Fruit fly (Drosophila melanogaster) whole organism, embryonic: ENCODE data around the gene Ctr1A.
A peak's percentile ranks its signal among the peaks of the same experiment; 100 is the strongest.

Source experiments
- Abd-B ChIP-seq: fragments of 200-800 bp; sonication (Bioruptor generic); optimal IDR thresholded peaks from 2 replicates; lab custom pipeline; 2018; ENCODE audit warnings: missing biosample characterization, mild to moderate bottlenecking, missing genetic modification characterization, moderate library complexity
- Awh ChIP-seq: fragments of 200-800 bp; sonication (Bioruptor generic); IDR thresholded peaks from 2 replicates; pipeline ENCODE4, ENCODE4 v1.3.6; 2022; ENCODE audit warnings: missing biosample characterization, missing genetic modification characterization
- Bdp1 ChIP-seq: fragments of 200-800 bp; sonication (Bioruptor generic); optimal IDR thresholded peaks from 3 replicates; lab custom pipeline; 2016; ENCODE audit warnings: missing biosample characterization, missing genetic modification characterization
- CG10209 ChIP-seq: fragments of 200-800 bp; sonication (Bioruptor generic); optimal IDR thresholded peaks from 3 replicates; lab custom pipeline; 2017; ENCODE audit warnings: missing biosample characterization, mild to moderate bottlenecking, missing genetic modification characterization, missing genetic modification reagents
- CG11723 ChIP-seq: fragments of 200-800 bp; sonication (Bioruptor generic); optimal IDR thresholded peaks from 2 replicates; lab custom pipeline; 2017; ENCODE audit warnings: missing biosample characterization, mild to moderate bottlenecking, missing genetic modification characterization
- CG12219 ChIP-seq: fragments of 200-800 bp; sonication (Bioruptor generic); optimal IDR thresholded peaks from 3 replicates; lab custom pipeline; 2018; ENCODE audit warnings: missing biosample characterization, mild to moderate bottlenecking, missing genetic modification characterization
- CG14014 ChIP-seq: fragments of 200-800 bp; sonication (Bioruptor generic); IDR thresholded peaks from 2 replicates; pipeline ENCODE4 v1.3.6; 2022; ENCODE audit warnings: missing biosample characterization, missing genetic modification characterization
- CG15514 ChIP-seq: fragments of 200-800 bp; sonication (Bioruptor generic); optimal IDR thresholded peaks from 3 replicates; lab custom pipeline; 2017; ENCODE audit warnings: missing biosample characterization, missing genetic modification characterization, mild to moderate bottlenecking, moderate library complexity, missing genetic modification reagents
- CG15696 ChIP-seq: fragments of 200-800 bp; sonication (Bioruptor generic); optimal IDR thresholded peaks from 2 replicates; lab custom pipeline; 2019; ENCODE audit warnings: missing biosample characterization, mild to moderate bottlenecking, missing genetic modification characterization, moderate library complexity
- CG18599 ChIP-seq: fragments of 200-800 bp; sonication (Bioruptor generic); optimal IDR thresholded peaks from 3 replicates; lab custom pipeline; 2017; ENCODE audit warnings: missing biosample characterization, missing genetic modification characterization, mild to moderate bottlenecking, moderate library complexity, missing genetic modification reagents
- CG18619 ChIP-seq: fragments of 200-800 bp; sonication (Bioruptor generic); optimal IDR thresholded peaks from 3 replicates; lab custom pipeline; 2017; ENCODE audit warnings: missing biosample characterization, mild to moderate bottlenecking, missing genetic modification characterization
- CG2120 ChIP-seq: fragments of 200-800 bp; sonication (Bioruptor generic); optimal IDR thresholded peaks from 3 replicates; lab custom pipeline; 2016; ENCODE audit warnings: missing biosample characterization, missing genetic modification characterization
- CG2199 ChIP-seq: fragments of 200-800 bp; sonication (Bioruptor generic); IDR thresholded peaks from 3 replicates; pipeline ENCODE4 v1.3.6; 2022; ENCODE audit warnings: missing biosample characterization, missing genetic modification characterization
- CG4854 ChIP-seq: fragments of 200-800 bp; sonication (Bioruptor generic); optimal IDR thresholded peaks from 2 replicates; lab custom pipeline; 2016; ENCODE audit warnings: missing biosample characterization, missing genetic modification characterization, inconsistent platforms
- CG6254 ChIP-seq: fragments of 200-800 bp; sonication (Bioruptor generic); optimal IDR thresholded peaks from 3 replicates; lab custom pipeline; 2017; ENCODE audit warnings: mild to moderate bottlenecking, missing biosample characterization, missing genetic modification reagents, missing genetic modification characterization
- HLH4C ChIP-seq: fragments of 200-800 bp; sonication (Bioruptor generic); IDR thresholded peaks from 3 replicates; pipeline ENCODE4 v1.3.6; 2022; ENCODE audit warnings: missing biosample characterization, missing genetic modification characterization; ENCODE audit not compliant: partially characterized antibody
- HmgD ChIP-seq: fragments of 200-800 bp; sonication (Bioruptor generic); optimal IDR thresholded peaks from 3 replicates; lab custom pipeline; 2016; ENCODE audit warnings: missing biosample characterization, missing genetic modification characterization
- Jarid2 ChIP-seq: fragments of 200-800 bp; sonication (Bioruptor generic); optimal IDR thresholded peaks from 3 replicates; lab custom pipeline; 2017; ENCODE audit warnings: mild to moderate bottlenecking, missing biosample characterization, missing genetic modification reagents, missing genetic modification characterization
- Lpt ChIP-seq: fragments of >200 bp; optimal IDR thresholded peaks from 2 replicates; lab custom pipeline; 2018; ENCODE audit warnings: missing biosample characterization, missing genetic modification characterization
- Mad ChIP-seq: fragments of 200-800 bp; sonication (Bioruptor generic); optimal IDR thresholded peaks from 2 replicates; lab custom pipeline; 2016; ENCODE audit warnings: missing biosample characterization, missing genetic modification characterization
- Sox100B ChIP-seq: fragments of 200-800 bp; sonication (Bioruptor generic); optimal IDR thresholded peaks from 3 replicates; lab custom pipeline; 2018; ENCODE audit warnings: missing biosample characterization, mild to moderate bottlenecking, missing genetic modification characterization
- Sry-δ ChIP-seq: fragments of 200-800 bp; sonication (Bioruptor generic); optimal IDR thresholded peaks from 2 replicates; lab custom pipeline; 2016; ENCODE audit warnings: missing biosample characterization, missing genetic modification characterization
- Trl ChIP-seq, 3 experiments: fragments of >200 bp in 2 of 3; fragments of 200-800 bp in 1 of 3; sonication (Bioruptor generic) in 1 of 3; optimal IDR thresholded peaks; 2 replicates in 1 of 3; 3 replicates in 2 of 3; lab custom pipeline; 2016 to 2017; ENCODE audit warnings: missing biosample characterization in 1 of 3, missing genetic modification characterization in 1 of 3
- Vsx1 ChIP-seq: fragments of 200-800 bp; sonication (Bioruptor generic); optimal IDR thresholded peaks from 2 replicates; lab custom pipeline; 2017; ENCODE audit warnings: missing biosample characterization, mild to moderate bottlenecking, missing genetic modification characterization, missing genetic modification reagents
- bbx ChIP-seq: fragments of 200-800 bp; sonication (Bioruptor generic); IDR thresholded peaks from 2 replicates; pipeline ENCODE4 v1.3.6; 2022; ENCODE audit warnings: missing biosample characterization, missing genetic modification characterization; ENCODE audit not compliant: partially characterized antibody
- bcd ChIP-seq: fragments of 200-800 bp; sonication (Bioruptor generic); optimal IDR thresholded peaks from 2 replicates; lab custom pipeline; 2017; ENCODE audit warnings: missing biosample characterization, mild to moderate bottlenecking, missing genetic modification characterization
- bsh ChIP-seq, 2 experiments: fragments of 200-800 bp; sonication (Bioruptor generic); optimal IDR thresholded peaks; 2 replicates each; lab custom pipeline; 2017 to 2018; ENCODE audit warnings: mild to moderate bottlenecking in 2 of 2, missing biosample characterization in 2 of 2, missing genetic modification characterization in 2 of 2, moderate library complexity in 1 of 2
- btn ChIP-seq: fragments of 200-800 bp; sonication (Bioruptor generic); optimal IDR thresholded peaks from 2 replicates; lab custom pipeline; 2016; ENCODE audit warnings: missing biosample characterization, missing genetic modification characterization
- cato ChIP-seq: fragments of 200-800 bp; sonication (Bioruptor generic); optimal IDR thresholded peaks from 2 replicates; lab custom pipeline; 2016; ENCODE audit warnings: missing biosample characterization, missing genetic modification characterization, borderline replicate concordance
- da ChIP-seq: fragments of 200-800 bp; sonication (Bioruptor generic); optimal IDR thresholded peaks from 2 replicates; lab custom pipeline; 2016; ENCODE audit warnings: missing biosample characterization, missing genetic modification characterization
- disco-r ChIP-seq: fragments of 200-800 bp; sonication (Bioruptor generic); optimal IDR thresholded peaks from 2 replicates; lab custom pipeline; 2016; ENCODE audit warnings: missing biosample characterization, missing genetic modification characterization
- dmrt99B ChIP-seq: fragments of 200-800 bp; sonication (Bioruptor generic); optimal IDR thresholded peaks from 2 replicates; lab custom pipeline; 2018; ENCODE audit warnings: missing biosample characterization, mild to moderate bottlenecking, missing genetic modification characterization, moderate library complexity
- fd102C ChIP-seq: fragments of 200-800 bp; sonication (Bioruptor generic); optimal IDR thresholded peaks from 2 replicates; lab custom pipeline; 2018; ENCODE audit warnings: missing biosample characterization, mild to moderate bottlenecking, missing genetic modification characterization, moderate library complexity
- fd64A ChIP-seq: fragments of 200-800 bp; sonication (Bioruptor generic); optimal IDR thresholded peaks from 3 replicates; lab custom pipeline; 2018; ENCODE audit warnings: missing biosample characterization, mild to moderate bottlenecking, missing genetic modification characterization
- fu2 ChIP-seq: fragments of 200-800 bp; sonication (Bioruptor generic); optimal IDR thresholded peaks from 2 replicates; lab custom pipeline; 2016; ENCODE audit warnings: missing biosample characterization, missing genetic modification characterization
- gem ChIP-seq: fragments of 200-800 bp; sonication (Bioruptor generic); optimal IDR thresholded peaks from 2 replicates; lab custom pipeline; 2019; ENCODE audit warnings: missing biosample characterization, mild to moderate bottlenecking, missing genetic modification characterization, moderate library complexity
- gsb ChIP-seq: fragments of 200-800 bp; sonication (Bioruptor generic); IDR thresholded peaks from 2 replicates; pipeline ENCODE4 v1.3.6; 2022; ENCODE audit warnings: missing biosample characterization, missing genetic modification characterization
- ind ChIP-seq: fragments of 200-800 bp; sonication (Bioruptor generic); optimal IDR thresholded peaks from 3 replicates; lab custom pipeline; 2016; ENCODE audit warnings: missing biosample characterization, missing genetic modification characterization
- lov ChIP-seq, 2 experiments: fragments of 200-800 bp in 1 of 2; fragments of >200 bp in 1 of 2; sonication (Bioruptor generic) in 1 of 2; IDR thresholded peaks in 1 of 2; optimal IDR thresholded peaks in 1 of 2; 2 replicates in 1 of 2; 3 replicates in 1 of 2; pipeline versions ENCODE4 v1.3.6 to Lab custom; 2017 to 2022; ENCODE audit warnings: missing biosample characterization in 1 of 2, missing genetic modification characterization in 1 of 2
- mirr ChIP-seq: fragments of 200-800 bp; sonication (Bioruptor generic); optimal IDR thresholded peaks from 3 replicates; lab custom pipeline; 2018; ENCODE audit warnings: missing biosample characterization, mild to moderate bottlenecking, missing genetic modification characterization
- nmo ChIP-seq: fragments of 200-800 bp; sonication (Bioruptor generic); optimal IDR thresholded peaks from 2 replicates; lab custom pipeline; 2018; ENCODE audit warnings: missing biosample characterization, mild to moderate bottlenecking, missing genetic modification characterization, moderate library complexity
- salm ChIP-seq: fragments of 200-800 bp; sonication (Bioruptor generic); optimal IDR thresholded peaks from 2 replicates; lab custom pipeline; 2018; ENCODE audit warnings: missing biosample characterization, mild to moderate bottlenecking, missing genetic modification characterization
- schlank ChIP-seq: fragments of 200-800 bp; sonication (Bioruptor generic); optimal IDR thresholded peaks from 2 replicates; lab custom pipeline; 2018; ENCODE audit warnings: missing biosample characterization, mild to moderate bottlenecking, missing genetic modification characterization
- so ChIP-seq: fragments of 200-800 bp; sonication (Bioruptor generic); IDR thresholded peaks from 3 replicates; pipeline ENCODE4 v1.3.6; 2022; ENCODE audit warnings: missing biosample characterization, missing genetic modification characterization
- sr ChIP-seq: fragments of 200-800 bp; sonication (Bioruptor generic); IDR thresholded peaks from 3 replicates; pipeline ENCODE4 v1.3.6; 2022; ENCODE audit warnings: missing biosample characterization, missing genetic modification characterization
- unc-4 ChIP-seq: fragments of 200-800 bp; sonication (Bioruptor generic); IDR thresholded peaks from 2 replicates; pipeline ENCODE4 v1.3.6; 2022; ENCODE audit warnings: missing biosample characterization, missing genetic modification characterization; ENCODE audit not compliant: partially characterized antibody
- wek ChIP-seq: fragments of 200-800 bp; sonication (Bioruptor generic); optimal IDR thresholded peaks from 3 replicates; lab custom pipeline; 2018; ENCODE audit warnings: missing biosample characterization, mild to moderate bottlenecking, missing genetic modification characterization, moderate library complexity
- zen ChIP-seq: fragments of 200-800 bp; sonication (Bioruptor generic); optimal IDR thresholded peaks from 3 replicates; lab custom pipeline; 2018; ENCODE audit warnings: missing biosample characterization, mild to moderate bottlenecking, missing genetic modification characterization, moderate library complexity

The Ctr1A gene

dm6 chrX:6614266-6614665 lies 47.2 kb upstream of the Ctr1A start (continued):
- TF ChIP-seq CG15696 (tag; lab: Kevin White, UChicago) = peak; percentile 71
- TF ChIP-seq CG4854 (GFP tag; lab: Kevin White, UChicago) = peak; percentile 5
- peak; percentile 34 for TF ChIP-seq Jarid2 (GFP tag; lab: Kevin White, UChicago)
- TF ChIP-seq zen = no peak
- TF ChIP-seq CG11723 (GFP tag; lab: Kevin White, UChicago) = no peak
- TF ChIP-seq CG18599 = peak; percentile 59
- peak; percentile 71 for TF ChIP-seq wek (GFP tag; lab: Kevin White, UChicago)
- TF ChIP-seq CG18619 (GFP tag; lab: Kevin White, UChicago) = peak; percentile 49
- peak; percentile 42 for TF ChIP-seq CG6254 (GFP tag; lab: Kevin White, UChicago)
- no peak for TF ChIP-seq bcd (GFP tag; lab: Kevin White, UChicago)
- TF ChIP-seq Vsx1 (GFP tag; lab: Kevin White, UChicago) = peak; percentile 57
- peak; percentile 24 for TF ChIP-seq dmrt99B (tag; lab: Kevin White, UChicago)
- TF ChIP-seq CG14014 (GFP tag; lab: Robert Waterston, UW) = peak; percentile 39; the same call in 1 of the 2 replicates
- TF ChIP-seq fu2 (GFP tag; lab: Kevin White, UChicago) = no peak
- TF ChIP-seq mirr (GFP tag; lab: Kevin White, UChicago) = peak; percentile 51
- no peak for TF ChIP-seq bbx
- TF ChIP-seq gem (tag; lab: Kevin White, UChicago) = peak; percentile 44
- no peak for TF ChIP-seq HLH4C
- no peak for TF ChIP-seq unc-4 (GFP tag; lab: Robert Waterston, UW)
- TF ChIP-seq schlank (tag; lab: Kevin White, UChicago) = peak; percentile 28
- peak; percentile 21 for TF ChIP-seq CG12219 (GFP tag; lab: Kevin White, UChicago)
- TF ChIP-seq fd102C (GFP tag; lab: Kevin White, UChicago) = no peak
- no peak for TF ChIP-seq Bdp1
- TF ChIP-seq lov (optimal IDR thresholded peaks at IDR 0.05; lab: Kevin White, UChicago) = no peak
- TF ChIP-seq lov (GFP tag; IDR thresholded peaks at IDR 0.05; lab: Robert Waterston, UW) = 0 out of 3 replicates have a peak, but pooled peaks have one; percentile 43
- no peak for TF ChIP-seq gsb
- peak; percentile 6 for TF ChIP-seq disco-r (GFP tag; lab: Kevin White, UChicago)
- TF ChIP-seq bsh (GFP tag; optimal IDR thresholded peaks at IDR 0.05; lab: Kevin White, UChicago) = peak in 1 of 2 experiments; percentile 30
- no peak for TF ChIP-seq Lpt (GFP tag; lab: Kevin White, UChicago)
- peak; percentile 50; the same call in 1 of the 3 replicates for TF ChIP-seq sr
- no peak for TF ChIP-seq cato (GFP tag; lab: Kevin White, UChicago)
- no peak for TF ChIP-seq HmgD
- peak; percentile 67 for TF ChIP-seq fd64A
- peak; percentile 37; the same call in 1 of the 2 replicates for TF ChIP-seq Awh (GFP tag; lab: Robert Waterston, UW)
- TF ChIP-seq salm = peak; percentile 62
- peak; percentile 61 for TF ChIP-seq CG10209
- no peak for TF ChIP-seq ind
- TF ChIP-seq nmo (GFP tag; lab: Kevin White, UChicago) = no peak
- TF ChIP-seq Sry-δ = no peak
- TF ChIP-seq CG2120 (GFP tag; lab: Kevin White, UChicago) = peak; percentile 13
- no peak for TF ChIP-seq Abd-B (GFP tag; lab: Kevin White, UChicago)
- peak; percentile 45 for TF ChIP-seq CG15514 (GFP tag; lab: Kevin White, UChicago)
- peak; percentile 28 for TF ChIP-seq btn
- TF ChIP-seq Mad (GFP tag; lab: Kevin White, UChicago) = no peak
- peak; percentile 45 for TF ChIP-seq Sox100B (GFP tag; lab: Kevin White, UChicago)
- no peak for TF ChIP-seq da
- peak; percentile 38; the same call in 1 of the 3 replicates for TF ChIP-seq so
- no peak for TF ChIP-seq CG2199
- no peak for TF ChIP-seq Trl (optimal IDR thresholded peaks at IDR 0.05; lab: Kevin White, UChicago)
- TF ChIP-seq Trl (GFP tag; optimal IDR thresholded peaks at IDR 0.05; lab: Kevin White, UChicago) = peak; percentile 14
